Worm (Caenorhabditis elegans): ENCODE results near the gene pig-1.

The pig-1 gene

DNA sequence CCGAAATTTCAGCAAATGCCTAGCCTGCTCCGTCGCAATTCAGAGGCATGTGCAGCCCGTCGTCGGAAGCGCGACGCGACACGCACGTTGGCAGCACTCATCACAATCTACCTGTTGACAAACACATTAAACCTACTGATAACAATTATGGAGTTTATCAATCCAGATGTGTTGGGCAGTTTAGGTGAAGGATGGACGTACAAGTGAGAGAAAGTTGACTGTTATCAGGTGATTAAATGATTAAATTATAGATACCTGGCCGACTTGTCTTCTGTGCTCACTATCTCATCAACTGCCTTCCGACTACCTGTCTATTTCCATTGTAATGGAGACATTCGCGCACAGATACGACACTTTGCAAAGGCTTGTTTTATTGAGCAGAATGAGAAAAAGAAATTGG lies 32.7 kb upstream of the pig-1 start:
- TF ChIP-seq pha-4 (tag; optimal IDR thresholded peaks at IDR 0.05) (no peak), lin-13 (tag; optimal IDR thresholded peaks at IDR 0.05) (no peak), drap-1 (GFP tag; optimal IDR thresholded peaks at IDR 0.05) (no peak), ceh-83 (GFP tag; optimal IDR thresholded peaks at IDR 0.05) (no peak)

DNA sequence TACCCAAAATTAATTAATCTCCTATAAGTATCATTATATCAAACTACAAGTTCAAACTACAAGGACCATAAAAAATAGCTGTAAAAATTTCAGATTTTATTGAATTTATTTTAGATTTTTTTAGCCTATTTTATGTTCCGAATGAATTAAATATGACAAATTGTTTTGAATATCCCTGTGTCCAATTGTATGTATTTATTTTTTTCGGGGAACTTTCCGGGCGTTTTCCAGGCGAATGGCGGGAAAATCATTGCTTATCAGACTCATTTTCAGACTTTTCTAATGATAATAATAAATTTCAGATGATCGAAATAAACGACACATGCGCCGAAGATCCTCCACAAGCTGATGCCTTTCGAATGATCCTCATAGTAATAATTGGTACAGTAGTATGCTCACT lies 28.7 kb upstream of the pig-1 start, which contains the start of gene F56A11.4:
F56A11.4 (plus strand) TSS at position 301 of the 400 bp plus-strand sequence.
- TF ChIP-seq sptf-1 (tag; optimal IDR thresholded peaks at IDR 0.05) (no peak), ces-1 (GFP tag; optimal IDR thresholded peaks at IDR 0.05) (no peak), lin-32 (GFP tag; optimal IDR thresholded peaks at IDR 0.05) (no peak), zip-8 (tag; optimal IDR thresholded peaks at IDR 0.05) (no peak), nhr-2 (tag; optimal IDR thresholded peaks at IDR 0.05) (no peak)

DNA sequence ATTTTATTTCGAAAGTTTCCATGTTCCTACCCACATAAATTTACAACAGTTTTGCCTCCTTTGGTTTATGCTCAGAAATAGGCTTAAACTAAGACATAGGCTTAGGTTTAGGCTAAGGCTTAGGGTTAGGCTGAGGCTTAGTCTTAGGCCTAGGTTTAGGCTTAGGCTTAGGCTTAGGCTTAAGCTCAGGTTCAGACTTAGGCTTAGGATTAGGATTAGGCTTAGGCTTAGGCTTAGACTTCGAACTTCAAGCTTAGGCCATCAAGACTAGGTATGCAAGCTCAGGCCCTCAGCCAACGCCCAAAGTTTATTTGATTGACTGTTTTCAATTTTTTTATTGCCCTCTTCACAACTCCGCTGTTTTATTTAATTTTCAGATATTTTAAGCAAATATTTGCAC lies 26.6 kb upstream of the pig-1 start:
- no peak for TF ChIP-seq blmp-1 (tag; optimal IDR thresholded peaks at IDR 0.05)
- TF ChIP-seq lsy-2 (tag; optimal IDR thresholded peaks at IDR 0.05), result no peak
- no peak for TF ChIP-seq sptf-1 (tag; optimal IDR thresholded peaks at IDR 0.05)
- no peak for TF ChIP-seq nhr-237 (tag; optimal IDR thresholded peaks at IDR 0.05)
- no peak for TF ChIP-seq ham-2 (GFP tag; optimal IDR thresholded peaks at IDR 0.05)
- TF ChIP-seq zip-8 (tag; optimal IDR thresholded peaks at IDR 0.05), result no peak
- no peak for TF ChIP-seq bed-3 (GFP tag; optimal IDR thresholded peaks at IDR 0.05)
- no peak for TF ChIP-seq cnd-1 (tag; optimal IDR thresholded peaks at IDR 0.05)
- TF ChIP-seq elt-3 (tag; optimal IDR thresholded peaks at IDR 0.05), result no peak
- TF ChIP-seq nhr-76 (tag; optimal IDR thresholded peaks at IDR 0.05), result no peak
- no peak for TF ChIP-seq pha-4 (tag; optimal IDR thresholded peaks at IDR 0.05)
- TF ChIP-seq mab-5 (tag; optimal IDR thresholded peaks at IDR 0.05), result no peak
- TF ChIP-seq snpc-4 (tag; optimal IDR thresholded peaks at IDR 0.05), result no peak
- no peak for TF ChIP-seq ceh-83 (GFP tag; optimal IDR thresholded peaks at IDR 0.05)
- no peak for TF ChIP-seq ceh-43 (GFP tag; optimal IDR thresholded peaks at IDR 0.05)
- TF ChIP-seq ztf-11 (tag; optimal IDR thresholded peaks at IDR 0.05), result no peak
- no peak for TF ChIP-seq unc-62 (GFP tag; optimal IDR thresholded peaks at IDR 0.05)

DNA sequence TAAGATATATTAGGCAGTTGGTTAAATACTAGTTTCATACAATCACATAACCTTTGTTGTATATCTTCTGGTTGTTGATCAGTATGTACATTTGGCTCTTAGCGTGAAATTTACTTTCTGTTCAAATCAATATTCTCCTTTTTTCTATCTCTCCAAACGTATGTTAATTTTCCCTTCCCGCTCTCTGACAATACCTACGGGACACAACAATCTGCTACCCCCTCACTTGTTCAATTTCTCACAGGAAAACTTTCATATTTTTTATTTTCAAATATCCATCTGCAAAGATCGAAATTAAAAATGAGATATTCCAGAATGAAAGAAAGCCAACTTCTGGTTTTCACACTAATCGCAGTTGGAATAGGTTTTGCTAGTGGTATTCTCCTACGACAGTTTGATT lies 12.6 kb upstream of the pig-1 start, which contains the start of gene glt-7:
glt-7 (plus strand) TSS at position 301 of the 400 bp plus-strand sequence.
- TF ChIP-seq tbx-8 (GFP tag; optimal IDR thresholded peaks at IDR 0.05) (no peak), ceh-43 (GFP tag; optimal IDR thresholded peaks at IDR 0.05) (no peak), sptf-1 (tag; optimal IDR thresholded peaks at IDR 0.05) (no peak), mab-5 (tag; optimal IDR thresholded peaks at IDR 0.05) (no peak)

DNA sequence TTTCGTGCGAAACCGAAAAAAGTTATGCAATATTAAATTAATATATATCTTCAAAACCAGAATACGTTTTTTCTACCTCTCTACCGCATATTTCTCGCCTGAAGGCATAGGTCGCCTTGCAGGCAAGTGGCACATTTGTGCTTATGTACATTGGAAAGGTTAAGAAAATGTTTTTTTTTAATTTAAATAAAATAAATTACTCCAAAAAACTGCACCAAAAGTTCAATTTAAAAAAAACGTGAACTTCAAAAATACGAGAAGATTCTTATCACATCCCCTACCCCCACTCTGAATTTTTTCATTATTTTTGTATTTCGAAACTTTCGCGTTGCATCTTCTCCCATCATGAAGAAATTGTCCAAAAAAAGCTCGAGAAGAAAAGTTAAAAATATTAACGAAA lies 5.1 kb upstream of the pig-1 start, which contains the start of gene W03G1.2:
W03G1.2 (plus strand) TSS at position 301 of the 400 bp plus-strand sequence.
- no peak for TF ChIP-seq M03D4.4 (tag; optimal IDR thresholded peaks at IDR 0.05)
- TF ChIP-seq unc-120 (tag; optimal IDR thresholded peaks at IDR 0.05; ENCODE audit: poor library complexity, severe bottlenecking), result no peak

DNA sequence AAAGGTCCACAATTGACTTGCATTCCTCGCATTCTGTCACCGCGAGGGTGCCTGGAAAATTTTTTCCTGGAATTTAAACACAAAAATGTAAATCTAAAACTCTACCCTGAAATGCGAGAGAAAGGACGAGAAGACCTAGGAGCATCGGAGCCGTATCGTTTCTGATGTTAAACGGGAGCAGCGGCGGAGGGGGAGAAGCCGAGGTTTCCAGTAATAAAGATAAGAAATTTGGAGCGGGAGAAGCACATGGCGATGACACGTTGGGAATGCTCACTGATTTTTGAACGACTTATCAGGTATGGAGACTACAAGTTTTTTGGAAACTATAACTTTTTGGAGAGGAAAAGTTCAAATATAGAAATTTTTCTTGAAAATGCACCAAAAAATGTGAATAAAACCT lies 4.3 kb upstream of the pig-1 start, which contains the start of gene asm-3:
asm-3 (minus strand) TSS at position 215 of the 400 bp plus-strand sequence.
- TF ChIP-seq lin-13 (tag; optimal IDR thresholded peaks at IDR 0.05) (no peak), sptf-1 (tag; optimal IDR thresholded peaks at IDR 0.05) (no peak), ham-2 (GFP tag; optimal IDR thresholded peaks at IDR 0.05) (no peak), mls-2 (tag; optimal IDR thresholded peaks at IDR 0.05) (no peak), sem-2 (GFP tag; optimal IDR thresholded peaks at IDR 0.05) (no peak), M03D4.4 (tag; optimal IDR thresholded peaks at IDR 0.05) (no peak), elt-3 (tag; optimal IDR thresholded peaks at IDR 0.05) (no peak), cnd-1 (tag; optimal IDR thresholded peaks at IDR 0.05) (no peak), blmp-1 (tag; optimal IDR thresholded peaks at IDR 0.05) (no peak), nhr-2 (tag; optimal IDR thresholded peaks at IDR 0.05) (no peak), snpc-4 (tag; optimal IDR thresholded peaks at IDR 0.05) (no peak), unc-39 (tag; optimal IDR thresholded peaks at IDR 0.05) (no peak), ceh-39 (tag; optimal IDR thresholded peaks at IDR 0.05) (no peak), drap-1 (GFP tag; optimal IDR thresholded peaks at IDR 0.05) (no peak), tbx-8 (GFP tag; optimal IDR thresholded peaks at IDR 0.05) (no peak), lin-32 (GFP tag; optimal IDR thresholded peaks at IDR 0.05) (no peak), mep-1 (tag; optimal IDR thresholded peaks at IDR 0.05) (no peak), ztf-11 (tag; optimal IDR thresholded peaks at IDR 0.05) (no peak), pha-4 (tag; optimal IDR thresholded peaks at IDR 0.05) (no peak)
